Worm (Caenorhabditis elegans): ENCODE results near the gene Y14H12B.1.

DNA sequence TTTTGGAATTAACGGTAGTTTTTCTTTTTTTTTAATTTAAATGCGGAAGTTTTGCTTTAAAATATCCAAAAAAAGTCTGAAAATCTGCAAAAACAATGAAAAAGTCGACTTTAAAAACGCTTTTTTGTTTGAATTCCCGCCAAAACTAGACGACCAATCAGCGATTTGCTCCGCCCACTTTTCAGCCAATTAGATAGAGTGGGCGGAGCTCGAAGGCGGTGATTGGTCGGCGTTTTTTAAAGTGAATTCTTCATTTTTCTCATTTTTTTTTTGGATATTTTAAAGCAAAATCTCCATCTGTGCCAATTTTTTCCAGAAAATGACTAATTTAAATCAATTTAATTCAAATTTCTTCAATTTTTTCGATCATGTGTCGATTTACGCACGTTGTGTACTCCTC lies 3.0 kb upstream of the Y14H12B.1 start:
- TF ChIP-seq fkh-10 (GFP tag; optimal IDR thresholded peaks at IDR 0.05) (no peak), unc-39 (tag; optimal IDR thresholded peaks at IDR 0.05) (no peak), nhr-76 (tag; optimal IDR thresholded peaks at IDR 0.05) (no peak), lin-15B (tag; optimal IDR thresholded peaks at IDR 0.05) (no peak), zag-1 (tag; optimal IDR thresholded peaks at IDR 0.05) (no peak), mdl-1 (tag; optimal IDR thresholded peaks at IDR 0.05) (no peak), snpc-4 (tag; optimal IDR thresholded peaks at IDR 0.05) (no peak)

Measured in whole organism, L3 larva.